Worm (Caenorhabditis elegans): Measurements from ENCODE around the gene soap-1.
A peak's percentile ranks its signal among the peaks of the same experiment; 100 is the strongest.

soap-1 gene

DNA sequence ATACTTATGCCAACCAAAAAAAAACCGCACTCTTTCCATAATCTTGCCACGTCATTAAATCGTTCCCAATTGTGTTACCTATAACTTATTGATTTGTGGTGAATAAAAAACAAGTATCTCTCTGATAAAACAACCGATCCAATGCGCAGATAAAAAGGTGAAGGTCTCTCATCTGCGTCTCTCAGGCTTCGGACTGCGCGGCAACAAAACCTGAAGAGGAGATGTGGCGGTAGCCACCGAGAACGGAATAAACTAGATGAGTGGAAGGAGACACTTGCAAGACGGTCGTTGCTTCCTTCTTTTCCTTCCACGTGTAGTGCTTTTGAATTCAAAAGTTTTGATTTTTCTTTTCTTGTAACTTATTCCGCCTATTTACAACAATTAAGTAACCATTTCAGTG lies 10.2 kb upstream of the soap-1 start, which contains the start of gene fkb-3 (continued):
- TF ChIP-seq fkh-10 (GFP tag; optimal IDR thresholded peaks at IDR 0.05), result no peak
- TF ChIP-seq nhr-76 (tag; optimal IDR thresholded peaks at IDR 0.05), result no peak
- TF ChIP-seq dmd-6 (GFP tag; IDR thresholded peaks at IDR 0.05), result no peak
- no peak for TF ChIP-seq mes-2 (tag; optimal IDR thresholded peaks at IDR 0.05; ENCODE audit: poor library complexity, severe bottlenecking)
- no peak for TF ChIP-seq mep-1 (tag; optimal IDR thresholded peaks at IDR 0.05)

DNA sequence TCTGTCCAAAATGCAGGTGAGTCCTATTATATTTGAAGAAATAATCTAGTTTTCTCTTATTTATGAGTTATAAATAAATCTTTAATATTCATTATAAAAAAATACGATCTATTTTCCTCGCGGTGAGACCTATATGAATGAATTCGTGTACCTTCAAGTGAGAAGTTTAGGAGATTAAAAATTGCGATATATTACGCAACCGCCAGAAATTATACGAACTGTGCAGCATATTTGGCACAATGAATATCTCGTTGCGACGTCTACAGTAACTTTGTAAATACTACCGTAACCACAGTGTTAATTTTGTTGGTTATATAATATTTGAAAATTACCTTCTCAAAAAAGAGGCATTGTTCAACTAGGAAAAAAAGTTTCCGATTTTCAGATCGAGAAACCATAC lies 9.7 kb upstream of the soap-1 start:
- TF ChIP-seq unc-62 (GFP tag; optimal IDR thresholded peaks at IDR 0.05 in 1 of 2), result peak in 1 of 2 experiments; percentile 60
- no peak for TF ChIP-seq unc-62 (tag; optimal IDR thresholded peaks at IDR 0.05)
- no peak for TF ChIP-seq spr-3 (GFP tag; optimal IDR thresholded peaks at IDR 0.05)

DNA sequence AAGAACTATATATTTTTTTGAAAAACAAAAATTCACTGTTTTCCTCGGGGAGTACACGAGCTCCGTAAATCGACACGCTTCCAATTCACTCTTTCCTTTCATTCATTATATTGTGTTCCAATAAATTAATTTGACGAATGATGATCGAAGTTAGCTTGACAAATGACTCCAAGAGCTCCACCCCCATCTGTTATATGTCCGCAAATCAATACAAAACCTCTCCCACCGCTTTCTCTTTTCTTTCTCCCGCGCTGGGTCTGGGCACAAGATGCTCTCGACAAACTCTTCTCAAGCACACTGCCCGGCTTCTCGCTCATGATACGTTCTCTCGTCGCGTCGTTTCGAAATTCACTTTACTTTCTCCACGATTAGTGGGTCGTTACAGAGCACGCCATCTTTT lies 9.2 kb upstream of the soap-1 start, which contains the start of gene C13F10.1:
Gene C13F10.1, plus strand, starts transcription at position 138 of the 400 bp plus-strand sequence.
- no peak for TF ChIP-seq T20F7.1 (GFP tag; optimal IDR thresholded peaks at IDR 0.05)
- no peak for TF ChIP-seq F49E8.2 (tag; optimal IDR thresholded peaks at IDR 0.05; ENCODE audit: borderline replicate concordance)
- no peak for TF ChIP-seq Y105C5A.15 (GFP tag; IDR thresholded peaks at IDR 0.05)
- peak; percentile 20 for TF ChIP-seq mes-2 (tag; optimal IDR thresholded peaks at IDR 0.05; ENCODE audit: poor library complexity, severe bottlenecking)
- no peak for TF ChIP-seq ZK337.2 (GFP tag; IDR thresholded peaks at IDR 0.05)
- TF ChIP-seq unc-62 (GFP tag; optimal IDR thresholded peaks at IDR 0.05 in 1 of 2), result peak in 1 of 2 experiments; percentile 54
- TF ChIP-seq unc-62 (tag; optimal IDR thresholded peaks at IDR 0.05), result no peak
- TF ChIP-seq nhr-48 (tag; optimal IDR thresholded peaks at IDR 0.05), result no peak
- TF ChIP-seq zip-11 (GFP tag; IDR thresholded peaks at IDR 0.05), result no peak
- no peak for TF ChIP-seq dmd-8 (GFP tag; IDR thresholded peaks at IDR 0.05)
- no peak for TF ChIP-seq unc-130 (GFP tag; optimal IDR thresholded peaks at IDR 0.05)
- peak; percentile 4 for TF ChIP-seq hlh-30 (tag; optimal IDR thresholded peaks at IDR 0.05; ENCODE audit: insufficient read depth)

DNA sequence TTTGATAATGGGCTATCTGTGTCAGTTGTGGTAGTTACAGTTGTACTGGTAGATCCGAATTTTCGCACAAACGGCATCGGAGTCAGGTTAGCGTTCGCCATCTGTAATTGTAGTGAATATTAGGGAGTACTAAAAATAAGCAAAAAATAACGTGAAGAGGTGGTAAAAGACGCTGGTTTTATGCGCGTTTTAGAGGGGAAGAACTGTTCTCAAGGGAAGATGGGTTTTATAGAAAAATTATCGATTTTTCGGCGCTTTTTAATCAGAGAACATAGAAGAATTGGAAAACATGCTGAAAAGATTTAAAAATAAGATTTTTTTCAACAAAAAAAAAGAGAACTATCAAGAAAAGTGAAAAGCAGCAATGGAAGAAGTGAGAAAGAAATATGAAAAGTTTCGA lies 8.4 kb upstream of the soap-1 start, which contains the start of gene C13F10.7:
Gene C13F10.7, minus strand, starts transcription at position 101 of the 400 bp plus-strand sequence.
- TF ChIP-seq ctbp-1 (GFP tag; IDR thresholded peaks at IDR 0.05), result no peak
- no peak for TF ChIP-seq gei-8 (GFP tag; optimal IDR thresholded peaks at IDR 0.05)
- TF ChIP-seq Y5F2A.4 (GFP tag; optimal IDR thresholded peaks at IDR 0.05), result no peak
- peak; percentile 25 for TF ChIP-seq ceh-28 (tag; optimal IDR thresholded peaks at IDR 0.05)

DNA sequence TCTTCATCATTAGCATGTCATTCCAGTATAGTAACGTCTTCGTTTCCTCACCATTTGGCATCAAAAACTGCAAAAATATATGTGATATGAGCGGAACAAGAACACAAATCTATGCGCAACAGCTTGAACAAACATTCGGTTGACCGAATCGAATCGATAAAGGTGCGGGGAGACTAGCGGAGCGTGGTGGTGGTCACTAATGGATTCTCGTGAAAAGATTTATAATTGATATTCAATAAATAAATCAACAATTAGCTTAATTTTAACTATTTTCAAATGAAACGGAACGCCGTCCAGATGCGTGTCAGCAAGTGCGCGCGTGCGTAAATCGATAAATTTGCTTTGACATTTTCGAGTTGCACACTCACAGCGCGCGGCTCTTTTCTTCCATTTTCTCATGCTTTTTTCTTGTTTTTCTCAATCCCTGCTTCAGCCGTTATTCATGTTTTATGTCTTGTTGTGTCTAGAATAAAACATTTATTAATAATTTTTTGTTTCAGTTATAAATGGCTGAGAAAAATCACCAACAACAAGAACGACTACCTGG lies 6.3 kb upstream of the soap-1 start, which contains the start of the genes C13F10.8, C13F10.6 and kxd-1:
Gene C13F10.8, minus strand, starts transcription at position 51 of the 547 bp plus-strand sequence.
Gene C13F10.6, minus strand, starts transcription at position 67 of the 547 bp plus-strand sequence.
Gene kxd-1, plus strand, starts transcription at position 497 of the 547 bp plus-strand sequence.
- peak in 1 of 2 experiments; percentile 32 for TF ChIP-seq unc-62 (GFP tag; optimal IDR thresholded peaks at IDR 0.05 in 1 of 2)
- no peak for TF ChIP-seq unc-62 (tag; optimal IDR thresholded peaks at IDR 0.05)
- 0 out of 2 replicates have a peak, but pooled peaks have one; percentile 15 for TF ChIP-seq lin-38 (GFP tag; IDR thresholded peaks at IDR 0.05)
- TF ChIP-seq F10B5.3 (tag; optimal IDR thresholded peaks at IDR 0.05), result no peak
- TF ChIP-seq hlh-11 (tag; optimal IDR thresholded peaks at IDR 0.05), result peak; percentile 4
- TF ChIP-seq F37D6.2 (tag; optimal IDR thresholded peaks at IDR 0.05), result no peak
- TF ChIP-seq nhr-6 (tag; optimal IDR thresholded peaks at IDR 0.05), result peak; percentile 37
- TF ChIP-seq hmg-1.1 (GFP tag; IDR thresholded peaks at IDR 0.05), result peak; percentile 35; the same call in 1 of the 2 replicates
- no peak for TF ChIP-seq jun-1 (tag; optimal IDR thresholded peaks at IDR 0.05)
- TF ChIP-seq dpl-1 (GFP tag; optimal IDR thresholded peaks at IDR 0.05), result peak; percentile 5
- peak; percentile 36 for TF ChIP-seq hlh-30 (tag; optimal IDR thresholded peaks at IDR 0.05; ENCODE audit: insufficient read depth)
- TF ChIP-seq zip-2 (tag; optimal IDR thresholded peaks at IDR 0.05), result no peak
- TF ChIP-seq cey-2 (tag; optimal IDR thresholded peaks at IDR 0.05; ENCODE audit: borderline replicate concordance, insufficient read depth), result no peak
- TF ChIP-seq Y75B8A.6 (GFP tag; IDR thresholded peaks at IDR 0.05), result no peak
- no peak for TF ChIP-seq pqm-1 (tag; optimal IDR thresholded peaks at IDR 0.05)
- peak in 1 of 2 experiments; percentile 35 for TF ChIP-seq lsy-2 (tag; optimal IDR thresholded peaks at IDR 0.05)
- no peak for TF ChIP-seq aha-1 (tag)

All from whole organism, L4 larva.